Fruit fly (Drosophila melanogaster): ENCODE measurements around the gene Mco4.

Mco4 gene

dm6 chrX:17885295-17885694 is 29.4 kb upstream of the Mco4 start:
- TF ChIP-seq tj (GFP tag; optimal IDR thresholded peaks at IDR 0.05) = peak; percentile 58
- TF ChIP-seq CG14711 (tag; optimal IDR thresholded peaks at IDR 0.05) = peak; percentile 75
- TF ChIP-seq CG1620 (GFP tag; optimal IDR thresholded peaks at IDR 0.05) = no peak

- TF ChIP-seq CG7045 (GFP tag; optimal IDR thresholded peaks at IDR 0.05) (no peak), bab1 (GFP tag; optimal IDR thresholded peaks at IDR 0.05) (no peak), CG12768 (GFP tag; optimal IDR thresholded peaks at IDR 0.05) (no peak), Crg-1 (GFP tag; optimal IDR thresholded peaks at IDR 0.05) (no peak)
Measured at dm6 chrX:17884567-17884966, 28.6 kb upstream of the Mco4 start.

- TF ChIP-seq Hr96 (GFP tag; optimal IDR thresholded peaks at IDR 0.05) = no peak
- no peak for TF ChIP-seq toe (GFP tag; optimal IDR thresholded peaks at IDR 0.05)
- no peak for TF ChIP-seq CG11617 (GFP tag; optimal IDR thresholded peaks at IDR 0.05)
- TF ChIP-seq CG14711 (tag; optimal IDR thresholded peaks at IDR 0.05) = no peak
- TF ChIP-seq CG5204 (GFP tag; optimal IDR thresholded peaks at IDR 0.05) = no peak
- no peak for TF ChIP-seq tj (GFP tag; optimal IDR thresholded peaks at IDR 0.05)
- no peak for TF ChIP-seq CG33017 (tag; optimal IDR thresholded peaks at IDR 0.05)
- TF ChIP-seq Mnt (GFP tag; optimal IDR thresholded peaks at IDR 0.05) = no peak
- no peak for TF ChIP-seq pad (GFP tag; optimal IDR thresholded peaks at IDR 0.05)
- no peak for TF ChIP-seq CG1620 (GFP tag; optimal IDR thresholded peaks at IDR 0.05)
- TF ChIP-seq CG12768 (GFP tag; optimal IDR thresholded peaks at IDR 0.05) = no peak
Measured at dm6 chrX:17883418-17883817, 27.5 kb upstream of the Mco4 start, which contains the start of gene CG12985. Gene CG12985 (plus strand): TSS chrX:17883718.

dm6 chrX:17882769-17883168 is 26.8 kb upstream of the Mco4 start:
- no peak for TF ChIP-seq ovo (GFP tag; optimal IDR thresholded peaks at IDR 0.05)
- no peak for TF ChIP-seq Crg-1 (GFP tag; optimal IDR thresholded peaks at IDR 0.05)
- no peak for TF ChIP-seq CG5204 (GFP tag; optimal IDR thresholded peaks at IDR 0.05)
- TF ChIP-seq tj (GFP tag; optimal IDR thresholded peaks at IDR 0.05) = no peak
- no peak for TF ChIP-seq CG14711 (tag; optimal IDR thresholded peaks at IDR 0.05)
- TF ChIP-seq CG12768 (GFP tag; optimal IDR thresholded peaks at IDR 0.05) = no peak

- TF ChIP-seq toe (GFP tag; optimal IDR thresholded peaks at IDR 0.05) (no peak), pad (GFP tag; optimal IDR thresholded peaks at IDR 0.05) (peak; percentile 45), bab1 (GFP tag; optimal IDR thresholded peaks at IDR 0.05) (peak; percentile 81), CG7101 (tag; optimal IDR thresholded peaks at IDR 0.05) (peak; percentile 73), Clk (GFP tag; optimal IDR thresholded peaks at IDR 0.05) (no peak), CG12768 (GFP tag; optimal IDR thresholded peaks at IDR 0.05) (no peak), Mnt (GFP tag; optimal IDR thresholded peaks at IDR 0.05) (peak; percentile 18), CG1620 (GFP tag; optimal IDR thresholded peaks at IDR 0.05) (peak; percentile 33), cnc (optimal IDR thresholded peaks at IDR 0.05) (no peak), CG11617 (GFP tag; optimal IDR thresholded peaks at IDR 0.05) (no peak), kay (GFP tag; ENCODE audit: borderline replicate concordance) (peak; percentile 50), Crg-1 (GFP tag; optimal IDR thresholded peaks at IDR 0.05) (peak; percentile 24), Hr96 (GFP tag; optimal IDR thresholded peaks at IDR 0.05) (no peak), CG5204 (GFP tag; optimal IDR thresholded peaks at IDR 0.05) (peak; percentile 41), CG33017 (tag; optimal IDR thresholded peaks at IDR 0.05) (peak; percentile 40), CG7045 (GFP tag; optimal IDR thresholded peaks at IDR 0.05) (no peak), CG14711 (tag; optimal IDR thresholded peaks at IDR 0.05) (peak; percentile 69), ovo (GFP tag; optimal IDR thresholded peaks at IDR 0.05) (peak; percentile 7), tj (GFP tag; optimal IDR thresholded peaks at IDR 0.05) (peak; percentile 84)
Measured at dm6 chrX:17881138-17882121, 25.5 kb upstream of the Mco4 start.

- TF ChIP-seq Mnt (GFP tag; optimal IDR thresholded peaks at IDR 0.05) (peak; percentile 94), Clk (GFP tag; optimal IDR thresholded peaks at IDR 0.05) (peak; percentile 80), CG11617 (GFP tag; optimal IDR thresholded peaks at IDR 0.05) (peak; percentile 89), cnc (optimal IDR thresholded peaks at IDR 0.05) (no peak), tj (GFP tag; optimal IDR thresholded peaks at IDR 0.05) (peak; percentile 84), CG7045 (GFP tag; optimal IDR thresholded peaks at IDR 0.05) (peak; percentile 90), toe (GFP tag; optimal IDR thresholded peaks at IDR 0.05) (peak; percentile 90), CG7101 (tag; optimal IDR thresholded peaks at IDR 0.05) (peak; percentile 98), Crg-1 (GFP tag; optimal IDR thresholded peaks at IDR 0.05) (peak; percentile 94), CG1620 (GFP tag; optimal IDR thresholded peaks at IDR 0.05) (peak; percentile 89), bab1 (GFP tag; optimal IDR thresholded peaks at IDR 0.05) (peak; percentile 87), Hr96 (GFP tag; optimal IDR thresholded peaks at IDR 0.05) (peak; percentile 97), pad (GFP tag; optimal IDR thresholded peaks at IDR 0.05) (peak; percentile 84), CG12768 (GFP tag; optimal IDR thresholded peaks at IDR 0.05) (peak; percentile 90), cic (GFP tag; optimal IDR thresholded peaks at IDR 0.05) (peak; percentile 57), CG33017 (tag; optimal IDR thresholded peaks at IDR 0.05) (peak; percentile 94), CG14711 (tag; optimal IDR thresholded peaks at IDR 0.05) (peak; percentile 91), CG5204 (GFP tag; optimal IDR thresholded peaks at IDR 0.05) (peak; percentile 90), kay (GFP tag; ENCODE audit: borderline replicate concordance) (peak; percentile 85), ovo (GFP tag; optimal IDR thresholded peaks at IDR 0.05) (peak; percentile 44)
Measured at dm6 chrX:17880269-17880889, 24.4 kb upstream of the Mco4 start.

All from whole organism, adult.